Worm (Caenorhabditis elegans): Measurements from ENCODE around the gene Y59C2A.2.

Y59C2A.2 gene

ce11 chrII:2195541-2195940 is 8.4 kb downstream of the Y59C2A.2 start (continued):
- no peak for TF ChIP-seq nhr-237 (tag; optimal IDR thresholded peaks at IDR 0.05)
- TF ChIP-seq blmp-1 (tag; optimal IDR thresholded peaks at IDR 0.05): peak; percentile 39
- TF ChIP-seq C16A3.4 (tag; optimal IDR thresholded peaks at IDR 0.05): peak; percentile 69
- TF ChIP-seq C04F5.9 (tag; optimal IDR thresholded peaks at IDR 0.05): no peak
- no peak for TF ChIP-seq isw-1 (GFP tag; IDR thresholded peaks at IDR 0.05)
- peak; percentile 56 for TF ChIP-seq nhr-71 (tag; optimal IDR thresholded peaks at IDR 0.05)
- no peak for TF ChIP-seq efl-3 (GFP tag; optimal IDR thresholded peaks at IDR 0.05)
- TF ChIP-seq zag-1 (tag; optimal IDR thresholded peaks at IDR 0.05): peak; percentile 39
- TF ChIP-seq lin-15B (tag; optimal IDR thresholded peaks at IDR 0.05): no peak
- no peak for TF ChIP-seq fkh-4 (tag; optimal IDR thresholded peaks at IDR 0.05; ENCODE audit: borderline replicate concordance)
- peak; percentile 21 for TF ChIP-seq nhr-20 (tag; optimal IDR thresholded peaks at IDR 0.05)
- peak; percentile 58 for TF ChIP-seq nhr-77 (tag; optimal IDR thresholded peaks at IDR 0.05)
- peak; percentile 41 for TF ChIP-seq F16B12.6 (tag; optimal IDR thresholded peaks at IDR 0.05)

ce11 chrII:2192267-2192666 is 11.7 kb downstream of the Y59C2A.2 start:
- TF ChIP-seq lin-39 (tag; optimal IDR thresholded peaks at IDR 0.05) (no peak), hpl-2 (GFP tag; optimal IDR thresholded peaks at IDR 0.05) (no peak), blmp-1 (tag; optimal IDR thresholded peaks at IDR 0.05) (no peak), ceh-82 (tag; optimal IDR thresholded peaks at IDR 0.05) (no peak), lir-3 (tag; optimal IDR thresholded peaks at IDR 0.05; ENCODE audit: poor library complexity) (no peak), nhr-20 (tag; optimal IDR thresholded peaks at IDR 0.05) (no peak)

DNA sequence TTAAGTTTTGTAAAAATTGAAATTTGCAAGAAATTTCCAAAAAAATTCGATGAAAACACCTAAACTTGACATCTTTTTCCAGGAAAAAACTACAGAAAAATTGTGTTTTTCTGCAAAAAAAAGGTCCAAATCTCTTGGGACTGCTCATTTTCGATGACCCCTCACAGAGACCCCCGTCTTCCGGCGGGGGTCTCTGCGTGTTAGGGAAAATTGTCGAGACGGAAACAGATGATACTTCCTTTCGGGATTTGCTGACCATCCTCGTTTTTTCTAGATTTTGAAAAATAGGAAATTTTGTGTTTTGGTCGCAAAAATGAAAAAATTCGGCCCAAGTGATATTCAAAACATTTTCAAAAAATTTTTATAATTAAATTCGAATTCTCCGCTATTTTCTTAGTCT is 12.6 kb downstream of the Y59C2A.2 start:
- TF ChIP-seq ztf-4 (tag; optimal IDR thresholded peaks at IDR 0.05) (no peak), unc-86 (tag; optimal IDR thresholded peaks at IDR 0.05) (peak; percentile 1), nhr-19 (GFP tag; conservative IDR thresholded peaks at IDR 0.05) (no peak), lin-14 (GFP tag; optimal IDR thresholded peaks at IDR 0.05) (peak; percentile 70)

DNA sequence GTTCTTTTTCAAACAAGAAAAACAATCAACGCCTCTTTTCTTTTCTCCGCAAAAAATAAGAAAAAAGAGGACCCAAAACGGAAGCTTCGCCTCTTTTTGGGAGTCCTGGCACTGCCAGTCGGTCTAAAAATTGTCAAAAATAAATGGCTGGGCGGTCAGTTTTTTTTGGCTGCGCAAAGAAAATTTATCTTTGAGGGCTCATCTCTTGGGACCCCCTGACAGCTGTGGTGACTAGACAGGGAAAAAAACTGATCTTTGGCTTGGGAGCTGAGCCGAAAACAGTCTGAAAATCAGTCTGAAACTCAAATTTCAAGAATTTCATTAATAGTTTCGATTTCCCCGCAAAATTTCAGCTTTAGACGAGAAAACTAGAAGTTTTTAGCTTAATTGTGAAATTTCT is 13.4 kb downstream of the Y59C2A.2 start:
- TF ChIP-seq efl-1 (optimal IDR thresholded peaks at IDR 0.05) (no peak), efl-1 (GFP tag; optimal IDR thresholded peaks at IDR 0.05 in 1 of 2) (peak in 1 of 2 experiments; percentile 82), sup-37 (GFP tag; optimal IDR thresholded peaks at IDR 0.05) (no peak), egl-13 (tag; optimal IDR thresholded peaks at IDR 0.05) (no peak), mef-2 (tag; optimal IDR thresholded peaks at IDR 0.05) (no peak), isw-1 (GFP tag; IDR thresholded peaks at IDR 0.05) (no peak), lin-14 (GFP tag; optimal IDR thresholded peaks at IDR 0.05) (peak; percentile 19), hlh-17 (GFP tag; optimal IDR thresholded peaks at IDR 0.05; ENCODE audit: borderline replicate concordance) (no peak), hlh-4 (tag; optimal IDR thresholded peaks at IDR 0.05) (no peak), fkh-4 (tag; optimal IDR thresholded peaks at IDR 0.05; ENCODE audit: borderline replicate concordance) (no peak), C04F5.9 (tag; optimal IDR thresholded peaks at IDR 0.05) (no peak), unc-62 (GFP tag; optimal IDR thresholded peaks at IDR 0.05) (no peak)

DNA sequence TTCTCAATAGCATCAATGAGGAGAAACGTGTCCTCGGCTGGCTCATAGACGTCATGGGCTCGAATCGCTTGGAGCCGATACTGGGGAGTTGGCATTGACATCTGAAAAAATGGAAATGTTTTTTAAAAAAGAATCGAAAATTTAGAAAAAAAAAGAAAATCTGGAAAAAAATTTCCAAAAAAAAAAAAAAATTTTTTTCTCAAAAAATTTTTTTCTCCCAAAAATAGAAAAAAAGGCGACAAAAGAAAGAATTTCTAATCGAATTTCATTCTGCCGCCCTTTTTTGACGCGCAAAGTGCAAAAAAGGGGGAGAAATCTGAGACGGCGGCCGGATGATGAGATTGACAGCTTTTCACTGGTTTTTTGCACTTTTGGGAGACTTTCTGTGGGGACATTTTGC is 14.6 kb downstream of the Y59C2A.2 start, which contains the start of gene mtq-2:
TSS of gene mtq-2 (minus strand) at position 101 of the 400 bp plus-strand sequence.
- TF ChIP-seq lin-14 (GFP tag; optimal IDR thresholded peaks at IDR 0.05) (peak; percentile 21), nhr-77 (tag; optimal IDR thresholded peaks at IDR 0.05) (no peak)

DNA sequence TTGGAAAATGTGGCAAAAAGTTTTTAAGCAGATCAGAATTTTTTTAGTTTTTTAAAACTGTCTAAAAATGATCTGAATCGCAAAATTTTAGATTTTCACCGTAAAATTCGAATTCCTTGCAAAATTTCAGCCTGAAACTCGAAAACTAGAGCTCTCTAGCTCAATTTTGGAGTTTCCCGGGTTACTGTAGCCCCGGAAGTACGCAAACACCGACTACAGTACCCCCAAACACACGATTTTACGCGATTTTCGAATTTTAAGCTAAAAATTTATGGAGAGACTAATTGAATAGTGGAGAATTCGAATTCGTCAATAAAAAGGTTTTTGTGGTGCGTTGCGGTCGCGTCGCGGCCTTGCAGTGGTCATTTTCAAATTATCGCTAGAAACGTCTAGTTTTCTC is 17.2 kb downstream of the Y59C2A.2 start:
- no peak for TF ChIP-seq elt-2 (tag; optimal IDR thresholded peaks at IDR 0.05)
- TF ChIP-seq lsy-2 (tag; optimal IDR thresholded peaks at IDR 0.05): peak in 1 of 2 experiments; percentile 30

DNA sequence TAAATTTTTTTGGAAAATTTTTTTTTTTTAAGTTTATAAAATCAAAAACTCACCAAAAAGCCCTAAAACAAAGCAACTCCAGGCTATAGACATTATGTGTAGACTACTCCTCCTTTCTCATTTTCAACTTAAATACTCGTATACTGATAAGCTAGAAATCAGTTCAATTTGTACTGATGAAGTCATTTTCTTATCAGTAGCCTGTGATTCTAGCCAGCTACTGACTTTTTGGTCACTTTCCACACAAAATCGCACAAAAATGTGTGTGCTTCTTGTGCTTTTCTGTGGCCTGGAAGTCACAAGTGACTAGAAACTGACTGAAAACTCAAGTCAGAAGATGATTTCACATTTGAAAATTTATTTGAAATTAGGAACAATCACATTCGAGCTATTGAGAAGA is 17.6 kb downstream of the Y59C2A.2 start, which contains the start of gene gba-2:
TSS of gene gba-2 (minus strand) at position 106 of the 400 bp plus-strand sequence.
- TF ChIP-seq rnt-1 (tag; optimal IDR thresholded peaks at IDR 0.05) (no peak), elt-2 (tag; optimal IDR thresholded peaks at IDR 0.05) (peak; percentile 42)

Data from whole organism, L1 larva.